Fruit fly (Drosophila melanogaster) whole organism, embryonic: ENCODE data around the gene HtrA2.

Source experiments
- B-H2 ChIP-seq: fragments of 200-800 bp; sonication (Bioruptor generic); optimal IDR thresholded peaks from 2 replicates; lab custom pipeline; 2018; ENCODE audit warnings: missing biosample characterization, mild to moderate bottlenecking, missing genetic modification characterization
- BEAF-32 ChIP-seq: fragments of 200-800 bp; sonication (Bioruptor generic); optimal IDR thresholded peaks from 3 replicates; lab custom pipeline; 2017; ENCODE audit warnings: missing biosample characterization, missing genetic modification characterization, mild to moderate bottlenecking, moderate library complexity, missing genetic modification reagents
- CG10321 ChIP-seq: fragments of 200-800 bp; sonication (Bioruptor generic); IDR thresholded peaks from 2 replicates; pipeline ENCODE4 v1.3.6; 2022; ENCODE audit warnings: missing biosample characterization, missing genetic modification characterization
- CG10565 ChIP-seq: fragments of 200-800 bp; sonication (Bioruptor generic); optimal IDR thresholded peaks from 3 replicates; lab custom pipeline; 2016; ENCODE audit warnings: missing biosample characterization, mild to moderate bottlenecking, missing genetic modification characterization
- CG11093 ChIP-seq: fragments of 200-800 bp; sonication (Bioruptor generic); IDR thresholded peaks from 3 replicates; pipeline ENCODE4 v1.3.6; 2022; ENCODE audit warnings: missing biosample characterization, missing genetic modification characterization
- CG11398 ChIP-seq: fragments of 200-800 bp; sonication (Bioruptor generic); optimal IDR thresholded peaks from 2 replicates; lab custom pipeline; 2016; ENCODE audit warnings: missing biosample characterization, missing genetic modification characterization
- CG11695 ChIP-seq: fragments of 200-800 bp; sonication (Bioruptor generic); IDR thresholded peaks from 3 replicates; pipeline ENCODE4 v1.3.6; 2022; ENCODE audit warnings: missing biosample characterization, missing genetic modification characterization
- CG12299 ChIP-seq: fragments of 200-800 bp; sonication (Bioruptor generic); optimal IDR thresholded peaks from 2 replicates; lab custom pipeline; 2018; ENCODE audit warnings: missing biosample characterization, mild to moderate bottlenecking, missing genetic modification characterization
- CG13296 ChIP-seq: fragments of 200-800 bp; sonication (Bioruptor generic); optimal IDR thresholded peaks from 3 replicates; lab custom pipeline; 2018; ENCODE audit warnings: missing biosample characterization, mild to moderate bottlenecking, missing genetic modification characterization
- CG13894 ChIP-seq: fragments of 200-800 bp; sonication (Bioruptor generic); optimal IDR thresholded peaks from 3 replicates; lab custom pipeline; 2018; ENCODE audit warnings: missing biosample characterization, mild to moderate bottlenecking, missing genetic modification characterization, moderate library complexity
- CG14050 ChIP-seq: fragments of 200-800 bp; sonication (Bioruptor generic); IDR thresholded peaks from 3 replicates; pipeline ENCODE4 v1.3.6; 2022; ENCODE audit warnings: missing biosample characterization, missing genetic modification characterization
- CG14441 ChIP-seq: fragments of 200-800 bp; sonication (Bioruptor generic); IDR thresholded peaks from 2 replicates; pipeline ENCODE4 v1.3.6; 2022; ENCODE audit warnings: missing biosample characterization, missing genetic modification characterization
- CG1603 ChIP-seq: fragments of 200-800 bp; sonication (Bioruptor generic); optimal IDR thresholded peaks from 2 replicates; lab custom pipeline; 2019; ENCODE audit warnings: missing biosample characterization, mild to moderate bottlenecking, missing genetic modification characterization, moderate library complexity
- CG17568 ChIP-seq: fragments of 200-800 bp; sonication (Bioruptor generic); optimal IDR thresholded peaks from 2 replicates; lab custom pipeline; 2018; ENCODE audit warnings: missing biosample characterization, mild to moderate bottlenecking, missing genetic modification characterization, moderate library complexity
- CG2116 ChIP-seq: fragments of 200-800 bp; sonication (Bioruptor generic); optimal IDR thresholded peaks from 3 replicates; lab custom pipeline; 2018; ENCODE audit warnings: missing biosample characterization, mild to moderate bottlenecking, missing genetic modification characterization
- CG30020 ChIP-seq: fragments of 200-800 bp; optimal IDR thresholded peaks from 2 replicates; lab custom pipeline; 2019; ENCODE audit warnings: missing biosample characterization, mild to moderate bottlenecking, missing genetic modification characterization, moderate library complexity
- CG32767 ChIP-seq: fragments of 200-800 bp; sonication (Bioruptor generic); IDR thresholded peaks from 2 replicates; pipeline ENCODE4 v1.3.6; 2022; ENCODE audit warnings: missing biosample characterization, missing genetic modification characterization
- CG34422 ChIP-seq: fragments of 200-800 bp; sonication (Bioruptor generic); IDR thresholded peaks from 3 replicates; pipeline ENCODE4 v1.3.6; 2022; ENCODE audit warnings: missing biosample characterization, missing genetic modification characterization
- CG3726 ChIP-seq: fragments of 200-800 bp; sonication (Bioruptor generic); IDR thresholded peaks from 3 replicates; pipeline ENCODE4, ENCODE4 v1.3.6; 2022; ENCODE audit warnings: missing biosample characterization, missing genetic modification characterization
- CG42726 ChIP-seq: fragments of 200-800 bp; sonication (Bioruptor generic); IDR thresholded peaks from 2 replicates; pipeline ENCODE4 v1.3.6; 2022; ENCODE audit warnings: missing biosample characterization, missing genetic modification characterization; ENCODE audit not compliant: partially characterized antibody
- CG4424 ChIP-seq: fragments of 200-800 bp; sonication (Bioruptor generic); optimal IDR thresholded peaks from 3 replicates; lab custom pipeline; 2016; ENCODE audit warnings: missing biosample characterization, missing genetic modification characterization
- CG5953 ChIP-seq: fragments of 200-800 bp; sonication (Bioruptor generic); IDR thresholded peaks from 2 replicates; pipeline ENCODE4 v1.3.6; 2022; ENCODE audit warnings: missing biosample characterization, missing genetic modification characterization
- CG8388 ChIP-seq: fragments of 200-800 bp; sonication (Bioruptor generic); optimal IDR thresholded peaks from 2 replicates; lab custom pipeline; 2019; ENCODE audit warnings: missing biosample characterization, mild to moderate bottlenecking, missing genetic modification characterization, moderate library complexity
- CG8944 ChIP-seq: fragments of 200-800 bp; sonication (Bioruptor generic); optimal IDR thresholded peaks from 3 replicates; lab custom pipeline; 2016; ENCODE audit warnings: missing biosample characterization, missing genetic modification characterization
- HLHmδ ChIP-seq: fragments of 200-800 bp; sonication (Bioruptor generic); optimal IDR thresholded peaks from 2 replicates; lab custom pipeline; 2018; ENCODE audit warnings: missing biosample characterization, mild to moderate bottlenecking, missing genetic modification characterization, moderate library complexity
- Max ChIP-seq: fragments of 200-800 bp; sonication (Bioruptor generic); optimal IDR thresholded peaks from 2 replicates; lab custom pipeline; 2016; ENCODE audit warnings: missing biosample characterization, mild to moderate bottlenecking, missing genetic modification characterization
- Med ChIP-seq: fragments of 200-800 bp; sonication (Bioruptor generic); peaks from one replicate; lab custom pipeline; 2016; ENCODE audit warnings: missing biosample characterization, missing genetic modification characterization, mild to moderate bottlenecking, inconsistent platforms, moderate library complexity
- Nf-YB ChIP-seq: fragments of 200-800 bp; sonication (Bioruptor generic); optimal IDR thresholded peaks from 3 replicates; lab custom pipeline; 2019; ENCODE audit warnings: missing biosample characterization, mild to moderate bottlenecking, missing genetic modification characterization, moderate library complexity
- Sin3A ChIP-seq: fragments of >200 bp; optimal IDR thresholded peaks from 2 replicates; lab custom pipeline; 2018
- Six4 ChIP-seq: fragments of 200-800 bp; sonication (Bioruptor generic); optimal IDR thresholded peaks from 2 replicates; lab custom pipeline; 2016; ENCODE audit warnings: missing biosample characterization, missing genetic modification characterization
- Tbp ChIP-seq: fragments of >200 bp; optimal IDR thresholded peaks from 2 replicates; lab custom pipeline; 2018; ENCODE audit warnings: missing biosample characterization, missing genetic modification characterization
- Xrp1 ChIP-seq: fragments of 200-800 bp; sonication (Bioruptor generic); IDR thresholded peaks from 2 replicates; pipeline ENCODE4 v1.3.6; 2022; ENCODE audit warnings: missing biosample characterization, missing genetic modification characterization
- abd-A ChIP-seq: fragments of 200-800 bp; sonication (Bioruptor generic); optimal IDR thresholded peaks from 3 replicates; lab custom pipeline; 2019; ENCODE audit warnings: missing biosample characterization, mild to moderate bottlenecking, missing genetic modification characterization, moderate library complexity
- br ChIP-seq: fragments of >200 bp; optimal IDR thresholded peaks from 2 replicates; lab custom pipeline; 2017
- chinmo ChIP-seq: fragments of 200-800 bp; sonication (Bioruptor generic); IDR thresholded peaks from 4 replicates; pipeline ENCODE4 v1.3.6; 2022; ENCODE audit warnings: missing biosample characterization, missing genetic modification characterization; ENCODE audit not compliant: partially characterized antibody
- ems ChIP-seq: fragments of 200-800 bp; sonication (Bioruptor generic); optimal IDR thresholded peaks from 3 replicates; lab custom pipeline; 2016; ENCODE audit warnings: missing biosample characterization, missing genetic modification characterization
- fd102C ChIP-seq: fragments of 200-800 bp; sonication (Bioruptor generic); optimal IDR thresholded peaks from 2 replicates; lab custom pipeline; 2018; ENCODE audit warnings: missing biosample characterization, mild to moderate bottlenecking, missing genetic modification characterization, moderate library complexity
- her ChIP-seq: fragments of 200-800 bp; sonication (Bioruptor generic); optimal IDR thresholded peaks from 2 replicates; lab custom pipeline; 2016; ENCODE audit warnings: missing biosample characterization, missing genetic modification characterization
- lola ChIP-seq, 3 experiments: fragments of >200 bp in 2 of 3; fragments of 200-800 bp in 1 of 3; sonication (Bioruptor generic) in 1 of 3; optimal IDR thresholded peaks; 2 replicates each; lab custom pipeline; 2017 to 2019; ENCODE audit warnings: missing biosample characterization in 3 of 3, missing genetic modification characterization in 3 of 3, mild to moderate bottlenecking in 1 of 3, moderate library complexity in 1 of 3
- nerfin-2 ChIP-seq: fragments of 200-800 bp; sonication (Bioruptor generic); IDR thresholded peaks from 2 replicates; pipeline ENCODE4 v1.3.6; 2022; ENCODE audit warnings: missing biosample characterization, missing genetic modification characterization; ENCODE audit not compliant: partially characterized antibody
- pho ChIP-seq: fragments of 200-800 bp; sonication (Bioruptor generic); optimal IDR thresholded peaks from 2 replicates; lab custom pipeline; 2016; ENCODE audit warnings: missing biosample characterization, missing genetic modification characterization
- pros ChIP-seq: fragments of 200-800 bp; sonication (Bioruptor generic); optimal IDR thresholded peaks from 3 replicates; lab custom pipeline; 2019; ENCODE audit warnings: missing biosample characterization, mild to moderate bottlenecking, missing genetic modification characterization, moderate library complexity
- salm ChIP-seq: fragments of 200-800 bp; sonication (Bioruptor generic); optimal IDR thresholded peaks from 2 replicates; lab custom pipeline; 2018; ENCODE audit warnings: missing biosample characterization, mild to moderate bottlenecking, missing genetic modification characterization
- sd ChIP-seq: fragments of 200-800 bp; sonication (Bioruptor generic); optimal IDR thresholded peaks from 3 replicates; lab custom pipeline; 2018; ENCODE audit warnings: missing biosample characterization, mild to moderate bottlenecking, missing genetic modification characterization, moderate library complexity
- slou ChIP-seq: fragments of 200-800 bp; sonication (Bioruptor generic); optimal IDR thresholded peaks from 3 replicates; lab custom pipeline; 2016; ENCODE audit warnings: missing biosample characterization, missing genetic modification characterization
- sug ChIP-seq: fragments of 200-800 bp; optimal IDR thresholded peaks from 2 replicates; lab custom pipeline; 2019; ENCODE audit warnings: missing biosample characterization, mild to moderate bottlenecking, missing genetic modification characterization, moderate library complexity
- tll ChIP-seq, 2 experiments: fragments of 200-800 bp in 1 of 2; fragments of >200 bp in 1 of 2; sonication (Bioruptor generic) in 1 of 2; optimal IDR thresholded peaks; 2 replicates each; lab custom pipeline; 2017 to 2019; ENCODE audit warnings: missing biosample characterization in 2 of 2, missing genetic modification characterization in 2 of 2, mild to moderate bottlenecking in 1 of 2, moderate library complexity in 1 of 2
- tna ChIP-seq: fragments of 200-800 bp; sonication (Bioruptor generic); IDR thresholded peaks from 2 replicates; pipeline ENCODE4 v1.3.6; 2022; ENCODE audit warnings: missing biosample characterization, missing genetic modification characterization; ENCODE audit not compliant: partially characterized antibody
- tx ChIP-seq: fragments of 200-800 bp; sonication (Bioruptor generic); optimal IDR thresholded peaks from 2 replicates; lab custom pipeline; 2016; ENCODE audit warnings: missing biosample characterization, missing genetic modification characterization
- zen2 ChIP-seq: fragments of 200-800 bp; sonication (Bioruptor generic); IDR thresholded peaks from 3 replicates; pipeline ENCODE4 v1.3.6; 2022; ENCODE audit warnings: missing biosample characterization, missing genetic modification characterization; ENCODE audit not compliant: partially characterized antibody
- zfh1 ChIP-seq: fragments of 200-800 bp; sonication (Bioruptor generic); IDR thresholded peaks from 3 replicates; pipeline ENCODE4 v1.3.6; 2022; ENCODE audit warnings: missing biosample characterization, missing genetic modification characterization

HtrA2 gene

dm6 chr3R:14476273-14476672 is 35.2 kb downstream of the HtrA2 start (continued):
- TF ChIP-seq pho (GFP tag; lab: Kevin White, UChicago) (no peak), sug (tag; lab: Kevin White, UChicago) (no peak), Xrp1 (GFP tag; lab: Robert Waterston, UW) (peak; percentile 72; the same call in 1 of the 2 replicates), CG14050 (GFP tag; lab: Robert Waterston, UW) (peak; percentile 63), CG12299 (tag; lab: Kevin White, UChicago) (no peak), fd102C (GFP tag; lab: Kevin White, UChicago) (no peak), CG32767 (GFP tag; lab: Robert Waterston, UW) (peak; percentile 64; the same call in 1 of the 2 replicates), tll (GFP tag; optimal IDR thresholded peaks at IDR 0.05; lab: Kevin White, UChicago) (no peak), ems (GFP tag; lab: Kevin White, UChicago) (peak; percentile 76), tna (GFP tag; lab: Robert Waterston, UW) (no peak), nerfin-2 (GFP tag; lab: Robert Waterston, UW) (no peak), BEAF-32 (GFP tag; lab: Kevin White, UChicago) (no peak), B-H2 (no peak), CG4424 (GFP tag; lab: Kevin White, UChicago) (peak; percentile 67), tx (GFP tag; lab: Kevin White, UChicago) (peak; percentile 43), zen2 (GFP tag; lab: Robert Waterston, UW) (no peak), Nf-YB (GFP tag; lab: Kevin White, UChicago) (no peak), CG8388 (GFP tag; lab: Kevin White, UChicago) (peak; percentile 37), Six4 (no peak), CG17568 (GFP tag; lab: Kevin White, UChicago) (no peak), Sin3A (lab: Kevin White, UChicago) (no peak), Tbp (no peak), sd (no peak), CG13894 (tag; lab: Kevin White, UChicago) (no peak), CG3726 (GFP tag; lab: Robert Waterston, UW) (peak; percentile 75; the same call in 2 of the 3 replicates), br (lab: Kevin White, UChicago) (no peak), HLHmδ (GFP tag; lab: Kevin White, UChicago) (no peak), lola (GFP tag; optimal IDR thresholded peaks at IDR 0.05; lab: Kevin White, UChicago) (no peak), zfh1 (GFP tag; lab: Robert Waterston, UW) (peak; percentile 68), salm (tag; lab: Kevin White, UChicago) (peak; percentile 19), slou (GFP tag; lab: Kevin White, UChicago) (no peak), CG2116 (GFP tag; lab: Kevin White, UChicago) (peak; percentile 3), CG14441 (GFP tag; lab: Robert Waterston, UW) (peak; percentile 90), Max (GFP tag; lab: Kevin White, UChicago) (no peak), abd-A (tag; lab: Kevin White, UChicago) (no peak), CG5953 (GFP tag; lab: Robert Waterston, UW) (peak; percentile 46; the same call in 1 of the 2 replicates), pros (GFP tag; lab: Kevin White, UChicago) (no peak), CG8944 (peak; percentile 55), CG11093 (GFP tag; lab: Robert Waterston, UW) (0 out of 3 replicates have a peak, but pooled peaks have one; percentile 16), her (GFP tag; lab: Kevin White, UChicago) (peak; percentile 61), CG1603 (tag; lab: Kevin White, UChicago) (peak; percentile 84), CG11398 (GFP tag; lab: Kevin White, UChicago) (peak; percentile 40), CG11695 (GFP tag; lab: Robert Waterston, UW) (peak; percentile 70), CG10321 (no peak), CG10565 (GFP tag; lab: Kevin White, UChicago) (no peak), Med (GFP tag; lab: Kevin White, UChicago) (peak; percentile 96), CG30020 (tag; lab: Kevin White, UChicago) (no peak), chinmo (GFP tag; lab: Robert Waterston, UW) (no peak), CG42726 (GFP tag; lab: Robert Waterston, UW) (no peak), CG34422 (peak; percentile 85), CG13296 (GFP tag; lab: Kevin White, UChicago) (peak; percentile 52)
